Worm (Caenorhabditis elegans): ENCODE measurements around the gene asm-2.

DNA sequence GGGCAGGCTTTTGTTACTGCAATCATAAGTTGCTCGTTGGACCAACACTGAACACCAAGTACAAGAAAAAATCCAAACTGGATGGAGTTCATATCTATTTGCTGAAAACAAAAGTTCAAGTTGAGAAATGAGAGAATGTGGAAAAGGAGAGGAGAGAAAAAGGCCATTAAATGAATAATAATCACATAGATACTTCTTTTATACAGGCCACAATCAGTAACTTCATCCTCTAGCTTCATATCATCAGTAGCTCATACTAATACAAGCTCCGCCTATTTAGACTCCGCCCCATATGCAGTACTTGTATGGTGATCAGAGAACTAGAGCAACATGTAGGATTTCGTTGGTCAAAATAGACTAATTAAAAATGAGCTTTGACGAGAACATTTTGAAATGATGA lies 44.8 kb downstream of the asm-2 start, which contains the start of gene F38B2.2:
- TF ChIP-seq flt-1 (GFP tag; IDR thresholded peaks at IDR 0.05) (no peak), cog-1 (tag; optimal IDR thresholded peaks at IDR 0.05) (no peak), ztf-23 (GFP tag; IDR thresholded peaks at IDR 0.05) (no peak), tab-1 (GFP tag; IDR thresholded peaks at IDR 0.05) (no peak)

Data from whole organism, midembryonic.